Worm (Caenorhabditis elegans) whole organism, early embryonic: ENCODE measurements around the gene Y48C3A.12.

Source experiments
- B0310.2 ChIP-seq: sonication (generic microtip); optimal IDR thresholded peaks from 2 replicates; lab custom pipeline; 2016; ENCODE audit warnings: mild to moderate bottlenecking, missing genetic modification characterization, missing compliant biosample characterization
- ama-1 ChIP-seq: fragments of 150-350 bp; optimal IDR thresholded peaks from 2 replicates; lab custom pipeline; 2014
- ets-7 ChIP-seq: sonication (generic microtip); optimal IDR thresholded peaks from 2 replicates; lab custom pipeline; 2016; ENCODE audit warnings: missing genotype, missing genetic modification characterization, missing compliant biosample characterization
- flt-1 ChIP-seq: fragments of 200-800 bp; sonication (Bioruptor generic); IDR thresholded peaks from 2 replicates; pipeline ENCODE4 v1.3.6; 2022; ENCODE audit warnings: missing genetic modification characterization, missing compliant biosample characterization
- hmbx-1 ChIP-seq: sonication (generic microtip); optimal IDR thresholded peaks from 2 replicates; lab custom pipeline; 2016; ENCODE audit warnings: mild to moderate bottlenecking, missing genetic modification characterization, missing compliant biosample characterization
- scrt-1 ChIP-seq: fragments of 200-800 bp; sonication (Bioruptor generic); IDR thresholded peaks from 2 replicates; pipeline ENCODE4 v1.3.6; 2022; ENCODE audit warnings: missing genetic modification characterization, missing compliant biosample characterization
- tbx-11 ChIP-seq: fragments of 200-800 bp; sonication (Bioruptor generic); IDR thresholded peaks from 2 replicates; pipeline ENCODE4 v1.3.6; 2022; ENCODE audit warnings: missing genetic modification characterization, missing compliant biosample characterization
- tbx-37 ChIP-seq: fragments of 200-800 bp; sonication (Bioruptor generic); conservative IDR thresholded peaks from 2 replicates; pipeline ENCODE4 v1.3.6; 2022; ENCODE audit warnings: missing genetic modification reagents, missing genetic modification characterization, missing compliant biosample characterization
- tra-4 ChIP-seq: sonication (generic microtip); optimal IDR thresholded peaks from 2 replicates; lab custom pipeline; 2017; ENCODE audit warnings: missing genetic modification characterization, missing compliant biosample characterization

DNA sequence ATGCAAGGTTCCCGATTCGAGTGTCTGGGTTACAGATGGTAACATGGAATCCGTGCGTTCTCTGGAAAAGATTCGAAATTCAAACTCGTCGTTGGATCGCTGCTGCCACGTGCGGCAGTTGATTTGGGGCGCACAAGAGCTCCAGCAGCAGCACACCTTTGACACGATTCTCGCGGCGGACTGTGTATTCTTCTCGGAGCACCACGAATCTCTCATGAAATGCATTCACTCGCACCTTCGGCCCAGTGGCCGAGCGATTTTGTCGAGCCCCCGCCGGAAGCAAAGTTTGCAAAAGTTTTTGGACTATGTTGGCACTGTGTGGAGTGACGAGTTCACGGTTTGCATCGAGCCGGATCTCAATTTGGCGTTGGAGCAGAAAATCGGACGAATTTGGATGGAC is 40.3 kb downstream of the Y48C3A.12 start:
- TF ChIP-seq ama-1 (lab: Kevin White, UChicago) (no peak), B0310.2 (tag; lab: Kevin White, UChicago) (no peak), tbx-37 (GFP tag; lab: Robert Waterston, UW) (no peak), scrt-1 (GFP tag; lab: Robert Waterston, UW) (no peak), tra-4 (no peak), tbx-11 (no peak), flt-1 (GFP tag; lab: Robert Waterston, UW) (no peak), hmbx-1 (tag; lab: Kevin White, UChicago) (no peak), ets-7 (tag; lab: Kevin White, UChicago) (no peak)
